Worm (Caenorhabditis elegans) whole organism, young adult: Measurements from ENCODE around the gene rab-28.

Experiments
- B0019.2 ChIP-seq: fragments of 200-800 bp; sonication (Bioruptor generic); conservative IDR thresholded peaks from 2 replicates; pipeline ENCODE4 v1.3.6; 2022; ENCODE audit warnings: missing genetic modification reagents, missing genetic modification characterization, missing compliant biosample characterization
- B0336.3 ChIP-seq: fragments of 200-800 bp; sonication (Bioruptor generic); IDR thresholded peaks from 2 replicates; pipeline ENCODE4 v1.3.6; 2022; ENCODE audit warnings: missing genetic modification characterization, missing compliant biosample characterization
- D2030.7 ChIP-seq: fragments of 200-800 bp; sonication (Bioruptor generic); IDR thresholded peaks from 2 replicates; pipeline ENCODE4 v1.3.6; 2022; ENCODE audit warnings: missing genetic modification reagents, missing genetic modification characterization, missing compliant biosample characterization
- F22D6.2 ChIP-seq: sonication (generic microtip); optimal IDR thresholded peaks from 2 replicates; lab custom pipeline; 2016; ENCODE audit warnings: mild to moderate bottlenecking, missing genetic modification characterization, missing compliant biosample characterization
- F49E8.2 ChIP-seq: sonication (generic microtip); optimal IDR thresholded peaks from 3 replicates; lab custom pipeline; 2017; ENCODE audit warnings: missing genetic modification characterization, mild to moderate bottlenecking, missing compliant biosample characterization, antibody characterized with exemption, moderate library complexity; ENCODE audit not compliant: insufficient read depth
- F52B5.7 ChIP-seq: sonication (generic microtip); optimal IDR thresholded peaks from 2 replicates; lab custom pipeline; 2016; ENCODE audit warnings: mild to moderate bottlenecking, missing genetic modification characterization, missing compliant biosample characterization
- F57C9.4 ChIP-seq: sonication (generic microtip); optimal IDR thresholded peaks from 2 replicates; lab custom pipeline; 2017; ENCODE audit warnings: mild to moderate bottlenecking, missing genetic modification characterization, missing compliant biosample characterization
- K11D2.4 ChIP-seq: fragments of 200-800 bp; sonication (Bioruptor generic); IDR thresholded peaks from 2 replicates; pipeline ENCODE4 v1.3.6; 2022; ENCODE audit warnings: missing genetic modification reagents, missing genetic modification characterization, missing compliant biosample characterization
- K12H6.12 ChIP-seq: fragments of 200-800 bp; sonication (Bioruptor generic); optimal IDR thresholded peaks from 2 replicates; lab custom pipeline; 2018; ENCODE audit warnings: mild to moderate bottlenecking, missing genetic modification characterization, missing compliant biosample characterization
- T26A5.8 ChIP-seq: sonication (generic microtip); optimal IDR thresholded peaks from 2 replicates; lab custom pipeline; 2016; ENCODE audit warnings: missing genetic modification characterization, missing compliant biosample characterization
- Y56A3A.18 ChIP-seq: fragments of 200-800 bp; sonication (Bioruptor generic); IDR thresholded peaks from 2 replicates; pipeline ENCODE4 v1.3.6; 2022; ENCODE audit warnings: missing genetic modification reagents, missing genetic modification characterization, missing compliant biosample characterization
- Y95B8A.8 ChIP-seq: fragments of 200-800 bp; sonication (Bioruptor generic); IDR thresholded peaks from 2 replicates; pipeline ENCODE4 v1.3.6; 2022; ENCODE audit warnings: missing genetic modification reagents, missing genetic modification characterization, missing compliant biosample characterization
- ZK185.1 ChIP-seq: sonication (generic microtip); optimal IDR thresholded peaks from 2 replicates; lab custom pipeline; 2016; ENCODE audit warnings: mild to moderate bottlenecking, missing genetic modification characterization, missing compliant biosample characterization; ENCODE audit not compliant: poor library complexity, severe bottlenecking
- athp-1 ChIP-seq: sonication (generic microtip); optimal IDR thresholded peaks from 2 replicates; lab custom pipeline; 2017; ENCODE audit warnings: mild to moderate bottlenecking, missing genetic modification characterization, missing compliant biosample characterization
- attf-5 ChIP-seq: fragments of 200-800 bp; sonication (Bioruptor generic); optimal IDR thresholded peaks from 2 replicates; lab custom pipeline; 2018; ENCODE audit warnings: mild to moderate bottlenecking, missing genetic modification characterization, missing compliant biosample characterization
- attf-6 ChIP-seq: fragments of 200-800 bp; sonication (Bioruptor generic); IDR thresholded peaks from 2 replicates; pipeline ENCODE4 v1.3.6; 2022; ENCODE audit warnings: missing genetic modification reagents, missing genetic modification characterization, missing compliant biosample characterization
- ccch-3 ChIP-seq: fragments of 200-800 bp; sonication (Bioruptor generic); optimal IDR thresholded peaks from 2 replicates; lab custom pipeline; 2018; ENCODE audit warnings: mild to moderate bottlenecking, missing genetic modification characterization, missing compliant biosample characterization
- cebp-2 ChIP-seq: fragments of 200-800 bp; sonication (Bioruptor generic); IDR thresholded peaks from 2 replicates; pipeline ENCODE4 v1.3.6; 2022; ENCODE audit warnings: missing genetic modification characterization, missing compliant biosample characterization
- ceh-40 ChIP-seq: fragments of 200-800 bp; sonication (Bioruptor generic); IDR thresholded peaks from 2 replicates; pipeline ENCODE4 v1.3.6; 2022; ENCODE audit warnings: missing genetic modification characterization, missing compliant biosample characterization
- ceh-58 ChIP-seq: fragments of 200-800 bp; sonication (Bioruptor generic); IDR thresholded peaks from 2 replicates; pipeline ENCODE4 v1.3.6; 2022; ENCODE audit warnings: missing genetic modification characterization, missing compliant biosample characterization
- ceh-91 ChIP-seq: fragments of 200-800 bp; sonication (Bioruptor generic); IDR thresholded peaks from 2 replicates; pipeline ENCODE4 v1.3.6; 2022; ENCODE audit warnings: missing genetic modification reagents, missing genetic modification characterization, missing compliant biosample characterization
- chd-7 ChIP-seq: sonication (generic microtip); optimal IDR thresholded peaks from 2 replicates; lab custom pipeline; 2016; ENCODE audit warnings: mild to moderate bottlenecking, missing genetic modification characterization, moderate library complexity, missing compliant biosample characterization
- egl-18 ChIP-seq: fragments of 200-800 bp; sonication (Bioruptor generic); IDR thresholded peaks from 2 replicates; pipeline ENCODE4 v1.3.6; 2022; ENCODE audit warnings: missing genetic modification reagents, missing genetic modification characterization, missing compliant biosample characterization
- egrh-3 ChIP-seq: fragments of 200-800 bp; sonication (Bioruptor generic); IDR thresholded peaks from 2 replicates; pipeline ENCODE4 v1.3.6; 2022; ENCODE audit warnings: missing genetic modification reagents, missing genetic modification characterization, missing compliant biosample characterization
- fkh-3 ChIP-seq: sonication (generic microtip); optimal IDR thresholded peaks from 2 replicates; lab custom pipeline; 2016; ENCODE audit warnings: mild to moderate bottlenecking, missing genetic modification characterization, missing compliant biosample characterization
- him-1 ChIP-seq: sonication (generic microtip); optimal IDR thresholded peaks from 2 replicates; lab custom pipeline; 2016; ENCODE audit warnings: missing genotype, missing genetic modification reagents, missing genetic modification characterization, missing compliant biosample characterization
- hlh-12 ChIP-seq: sonication (generic microtip); optimal IDR thresholded peaks from 2 replicates; lab custom pipeline; 2016; ENCODE audit warnings: missing genetic modification characterization, missing compliant biosample characterization
- hmg-1.2 ChIP-seq: fragments of 200-800 bp; sonication (Bioruptor generic); IDR thresholded peaks from 2 replicates; pipeline ENCODE4 v1.3.6; 2022; ENCODE audit warnings: missing genetic modification reagents, missing genetic modification characterization, missing compliant biosample characterization
- let-526 ChIP-seq: fragments of 200-800 bp; sonication (Bioruptor generic); IDR thresholded peaks from 2 replicates; pipeline ENCODE4 v1.3.6; 2022; ENCODE audit warnings: missing genetic modification reagents, missing genetic modification characterization, missing compliant biosample characterization
- lir-1 ChIP-seq: fragments of 200-800 bp; sonication (Bioruptor generic); conservative IDR thresholded peaks from 2 replicates; pipeline ENCODE4 v1.3.6; 2022; ENCODE audit warnings: missing genetic modification reagents, missing genetic modification characterization, missing compliant biosample characterization
- madf-10 ChIP-seq: sonication (generic microtip); optimal IDR thresholded peaks from 2 replicates; lab custom pipeline; 2016; ENCODE audit warnings: mild to moderate bottlenecking, missing genetic modification characterization, missing compliant biosample characterization
- madf-3 ChIP-seq: fragments of 200-800 bp; sonication (Bioruptor generic); IDR thresholded peaks from 2 replicates; pipeline ENCODE4 v1.3.6; 2022; ENCODE audit warnings: missing genetic modification reagents, missing genetic modification characterization, missing compliant biosample characterization
- mcd-1 ChIP-seq: fragments of 200-800 bp; sonication (Bioruptor generic); IDR thresholded peaks from 2 replicates; pipeline ENCODE4 v1.3.6; 2022; ENCODE audit warnings: missing genetic modification reagents, missing genetic modification characterization, missing compliant biosample characterization
- nfya-2 ChIP-seq: fragments of 200-800 bp; sonication (Bioruptor generic); IDR thresholded peaks from 2 replicates; pipeline ENCODE4 v1.3.6; 2022; ENCODE audit warnings: missing genetic modification reagents, missing genetic modification characterization, missing compliant biosample characterization
- nfyb-1 ChIP-seq: fragments of 200-800 bp; sonication (Bioruptor generic); IDR thresholded peaks from 2 replicates; pipeline ENCODE4 v1.3.6; 2022; ENCODE audit warnings: missing genetic modification reagents, missing genetic modification characterization, missing compliant biosample characterization
- nhr-120 ChIP-seq: fragments of 200-800 bp; sonication (Bioruptor generic); IDR thresholded peaks from 2 replicates; pipeline ENCODE4 v1.3.6; 2022; ENCODE audit warnings: missing genetic modification characterization, missing compliant biosample characterization
- pbrm-1 ChIP-seq: fragments of 200-800 bp; sonication (Bioruptor generic); IDR thresholded peaks from 2 replicates; pipeline ENCODE4 v1.3.6; 2022; ENCODE audit warnings: missing genetic modification reagents, missing genetic modification characterization, missing compliant biosample characterization
- rcor-1 ChIP-seq: fragments of 200-800 bp; sonication (Bioruptor generic); IDR thresholded peaks from 2 replicates; pipeline ENCODE4 v1.3.6; 2022; ENCODE audit warnings: missing genetic modification reagents, missing genetic modification characterization, missing compliant biosample characterization
- repo-1 ChIP-seq: sonication (generic microtip); optimal IDR thresholded peaks from 2 replicates; lab custom pipeline; 2017; ENCODE audit warnings: mild to moderate bottlenecking, missing genetic modification characterization, missing compliant biosample characterization
- rpc-1 ChIP-seq, 2 experiments: fragments of 150-350 bp in 1 of 2; sonication (generic microtip) in 1 of 2; optimal IDR thresholded peaks; 2 replicates each; lab custom pipeline; 2014 to 2018; ENCODE audit warnings: missing biosample characterization in 1 of 2, missing genetic modification characterization in 1 of 2, missing genetic modification reagents in 1 of 2, missing genotype in 1 of 2
- sea-2 ChIP-seq: fragments of 200-800 bp; sonication (Bioruptor generic); IDR thresholded peaks from 2 replicates; pipeline ENCODE4 v1.3.6; 2022; ENCODE audit warnings: missing genetic modification characterization, missing compliant biosample characterization
- snpc-3.4 ChIP-seq: sonication (generic microtip); optimal IDR thresholded peaks from 2 replicates; lab custom pipeline; 2017; ENCODE audit warnings: missing genetic modification characterization, mild to moderate bottlenecking, missing compliant biosample characterization, antibody characterized with exemption, moderate library complexity, missing genotype, missing genetic modification reagents
- tbp1 ChIP-seq: fragments of 200-800 bp; sonication (Bioruptor generic); optimal IDR thresholded peaks from 2 replicates; lab custom pipeline; 2018; ENCODE audit warnings: mild to moderate bottlenecking, missing genetic modification characterization, missing compliant biosample characterization
- unc-62 ChIP-seq: fragments of 150-350 bp; optimal IDR thresholded peaks from 2 replicates; lab custom pipeline; 2014; ENCODE audit warnings: missing biosample characterization, missing genetic modification reagents, missing genetic modification characterization
- xnd-1 ChIP-seq: sonication (generic microtip); optimal IDR thresholded peaks from 2 replicates; lab custom pipeline; 2016; ENCODE audit warnings: missing genotype, missing genetic modification reagents, missing genetic modification characterization, missing compliant biosample characterization
- zfh-2 ChIP-seq: fragments of 200-800 bp; sonication (Bioruptor generic); conservative IDR thresholded peaks from 2 replicates; pipeline ENCODE4 v1.3.6; 2022; ENCODE audit warnings: missing genetic modification reagents, missing genetic modification characterization, missing compliant biosample characterization
- ztf-18 ChIP-seq: sonication (generic microtip); optimal IDR thresholded peaks from 2 replicates; lab custom pipeline; 2016; ENCODE audit warnings: missing genotype, mild to moderate bottlenecking, missing genetic modification characterization, missing compliant biosample characterization
- ztf-25 ChIP-seq: fragments of 200-800 bp; sonication (Bioruptor generic); IDR thresholded peaks from 2 replicates; pipeline ENCODE4 v1.3.6; 2022; ENCODE audit warnings: missing genetic modification reagents, missing genetic modification characterization, missing compliant biosample characterization
- ztf-26 ChIP-seq: sonication (generic microtip); optimal IDR thresholded peaks from 2 replicates; lab custom pipeline; 2017; ENCODE audit warnings: missing genetic modification characterization, missing compliant biosample characterization

The rab-28 gene

ce11 chrIV:9198136-9198535 lies 45.7 kb downstream of the rab-28 start (continued):
- TF ChIP-seq rpc-1 (optimal IDR thresholded peaks at IDR 0.05; lab: Kevin White, UChicago) (no peak), rpc-1 (tag; optimal IDR thresholded peaks at IDR 0.05; lab: Kevin White, UChicago) (no peak), F22D6.2 (tag; lab: Kevin White, UChicago) (no peak), nhr-120 (GFP tag; lab: Robert Waterston, UW) (no peak), tbp1 (GFP tag; lab: Kevin White, UChicago) (peak; percentile 13), ceh-58 (GFP tag; lab: Robert Waterston, UW) (no peak), ceh-91 (GFP tag; lab: Robert Waterston, UW) (no peak), egl-18 (no peak), ztf-26 (tag; lab: Kevin White, UChicago) (peak; percentile 64), him-1 (no peak), repo-1 (tag; lab: Kevin White, UChicago) (no peak), D2030.7 (GFP tag; lab: Robert Waterston, UW) (no peak), ztf-25 (GFP tag; lab: Robert Waterston, UW) (0 out of 2 replicates have a peak, but pooled peaks have one; percentile 24), fkh-3 (tag; lab: Kevin White, UChicago) (no peak), B0336.3 (no peak; the same call in 1 of the 2 replicates), nfya-2 (GFP tag; lab: Robert Waterston, UW) (no peak), cebp-2 (GFP tag; lab: Robert Waterston, UW) (no peak), xnd-1 (tag; lab: Kevin White, UChicago) (no peak), F57C9.4 (tag; lab: Kevin White, UChicago) (no peak), athp-1 (tag; lab: Kevin White, UChicago) (no peak), F49E8.2 (tag; lab: Kevin White, UChicago) (no peak), madf-3 (GFP tag; lab: Robert Waterston, UW) (no peak), attf-6 (GFP tag; lab: Robert Waterston, UW) (no peak), let-526 (peak; percentile 78; the same call in 1 of the 2 replicates), F52B5.7 (tag; lab: Kevin White, UChicago) (no peak), nfyb-1 (GFP tag; lab: Robert Waterston, UW) (no peak), B0019.2 (no peak), ztf-18 (tag; lab: Kevin White, UChicago) (no peak), ceh-40 (no peak), madf-10 (tag; lab: Kevin White, UChicago) (peak; percentile 17), hlh-12 (tag; lab: Kevin White, UChicago) (no peak)

- TF ChIP-seq K12H6.12 (tag; lab: Kevin White, UChicago) (peak; percentile 5), Y56A3A.18 (GFP tag; lab: Robert Waterston, UW) (no peak), lir-1 (GFP tag; lab: Robert Waterston, UW) (peak; percentile 52; the same call in 1 of the 2 replicates), Y95B8A.8 (GFP tag; lab: Robert Waterston, UW) (0 out of 2 replicates have a peak, but pooled peaks have one; percentile 7), K11D2.4 (GFP tag; lab: Robert Waterston, UW) (peak; percentile 44; the same call in 1 of the 2 replicates), zfh-2 (GFP tag; lab: Robert Waterston, UW) (peak; percentile 93), egrh-3 (peak; percentile 59), ceh-40 (0 out of 2 replicates have a peak, but pooled peaks have one; percentile 10), T26A5.8 (no peak), mcd-1 (GFP tag; lab: Robert Waterston, UW) (peak; percentile 58), rcor-1 (GFP tag; lab: Robert Waterston, UW) (peak; percentile 40; the same call in 1 of the 2 replicates), nfyb-1 (GFP tag; lab: Robert Waterston, UW) (peak; percentile 24; the same call in 1 of the 2 replicates), ccch-3 (GFP tag; lab: Kevin White, UChicago) (no peak), hmg-1.2 (GFP tag; lab: Robert Waterston, UW) (peak; percentile 61; the same call in 1 of the 2 replicates), sea-2 (GFP tag; lab: Robert Waterston, UW) (no peak), unc-62 (GFP tag; lab: Kevin White, UChicago) (peak; percentile 23), pbrm-1 (GFP tag; lab: Robert Waterston, UW) (peak; percentile 53; the same call in 1 of the 2 replicates), attf-5 (peak; percentile 15), snpc-3.4 (tag; lab: Kevin White, UChicago) (peak; percentile 30), tbp1 (GFP tag; lab: Kevin White, UChicago) (peak; percentile 7), chd-7 (peak; percentile 61), ZK185.1 (no peak), egl-18 (0 out of 2 replicates have a peak, but pooled peaks have one; percentile 50)
Measured at ce11 chrIV:9196755-9197154, 47.1 kb downstream of the rab-28 start.
